Fruit fly (Drosophila melanogaster) whole organism, embryonic: ENCODE data around the gene ksr.

Experiments used
- Ada2b ChIP-seq: fragments of 200-800 bp; sonication (Bioruptor generic); IDR thresholded peaks from 2 replicates; pipeline ENCODE4 v1.3.6; 2022; ENCODE audit warnings: missing biosample characterization, missing genetic modification characterization
- Aef1 ChIP-seq: fragments of 200-800 bp; sonication (Bioruptor generic); IDR thresholded peaks from 3 replicates; pipeline ENCODE4 v1.3.6; 2022; ENCODE audit warnings: missing biosample characterization, missing genetic modification characterization
- BEAF-32 ChIP-seq: fragments of 200-800 bp; sonication (Bioruptor generic); optimal IDR thresholded peaks from 3 replicates; lab custom pipeline; 2017; ENCODE audit warnings: missing biosample characterization, missing genetic modification characterization, mild to moderate bottlenecking, moderate library complexity, missing genetic modification reagents
- Blimp-1 ChIP-seq: fragments of 200-800 bp; sonication (Bioruptor generic); optimal IDR thresholded peaks from 3 replicates; lab custom pipeline; 2018; ENCODE audit warnings: missing biosample characterization, missing genetic modification characterization, mild to moderate bottlenecking, moderate library complexity, missing genetic modification reagents
- CG10274 ChIP-seq: fragments of 200-800 bp; sonication (Bioruptor generic); optimal IDR thresholded peaks from 3 replicates; lab custom pipeline; 2017; ENCODE audit warnings: missing biosample characterization, mild to moderate bottlenecking, missing genetic modification characterization
- CG10543 ChIP-seq: fragments of 200-800 bp; sonication (Bioruptor generic); optimal IDR thresholded peaks from 3 replicates; lab custom pipeline; 2017; ENCODE audit warnings: missing biosample characterization, mild to moderate bottlenecking, missing genetic modification characterization, moderate library complexity
- CG11456 ChIP-seq: fragments of 200-800 bp; sonication (Bioruptor generic); IDR thresholded peaks from 3 replicates; pipeline ENCODE4 v1.3.6; 2022; ENCODE audit warnings: missing biosample characterization, missing genetic modification characterization
- CG11723 ChIP-seq: fragments of 200-800 bp; sonication (Bioruptor generic); optimal IDR thresholded peaks from 2 replicates; lab custom pipeline; 2017; ENCODE audit warnings: missing biosample characterization, mild to moderate bottlenecking, missing genetic modification characterization
- CG12219 ChIP-seq: fragments of 200-800 bp; sonication (Bioruptor generic); optimal IDR thresholded peaks from 3 replicates; lab custom pipeline; 2018; ENCODE audit warnings: missing biosample characterization, mild to moderate bottlenecking, missing genetic modification characterization
- CG12942 ChIP-seq: fragments of 200-800 bp; sonication (Bioruptor generic); optimal IDR thresholded peaks from 3 replicates; lab custom pipeline; 2016; ENCODE audit warnings: missing biosample characterization, missing genetic modification characterization
- CG14667 ChIP-seq: fragments of 200-800 bp; sonication (Bioruptor generic); IDR thresholded peaks from 2 replicates; pipeline ENCODE4 v1.3.6; 2022; ENCODE audit warnings: missing biosample characterization, missing genetic modification characterization
- CG15514 ChIP-seq: fragments of 200-800 bp; sonication (Bioruptor generic); optimal IDR thresholded peaks from 3 replicates; lab custom pipeline; 2017; ENCODE audit warnings: missing biosample characterization, missing genetic modification characterization, mild to moderate bottlenecking, moderate library complexity, missing genetic modification reagents
- CG17829 ChIP-seq: fragments of 200-800 bp; optimal IDR thresholded peaks from 2 replicates; lab custom pipeline; 2019; ENCODE audit warnings: missing biosample characterization, mild to moderate bottlenecking, missing genetic modification characterization, moderate library complexity
- CG31441 ChIP-seq: fragments of 200-800 bp; sonication (Bioruptor generic); IDR thresholded peaks from 2 replicates; pipeline ENCODE4 v1.3.6; 2022; ENCODE audit warnings: missing biosample characterization, missing genetic modification characterization
- CG3281 ChIP-seq: fragments of 200-800 bp; sonication (Bioruptor generic); optimal IDR thresholded peaks from 3 replicates; lab custom pipeline; 2017; ENCODE audit warnings: missing biosample characterization, mild to moderate bottlenecking, missing genetic modification characterization
- CG33557 ChIP-seq: fragments of 200-800 bp; sonication (Bioruptor generic); optimal IDR thresholded peaks from 2 replicates; lab custom pipeline; 2019; ENCODE audit warnings: missing biosample characterization, mild to moderate bottlenecking, missing genetic modification characterization, moderate library complexity
- CG7963 ChIP-seq: fragments of 200-800 bp; sonication (Bioruptor generic); IDR thresholded peaks from 3 replicates; pipeline ENCODE4 v1.3.6; 2022; ENCODE audit warnings: missing biosample characterization, missing genetic modification characterization; ENCODE audit not compliant: partially characterized antibody
- CkIIα-i1 ChIP-seq: fragments of 200-800 bp; sonication (Bioruptor generic); IDR thresholded peaks from 2 replicates; pipeline ENCODE4 v1.3.6; 2022; ENCODE audit warnings: missing biosample characterization, missing genetic modification characterization
- Dbx ChIP-seq: fragments of 200-800 bp; sonication (Bioruptor generic); IDR thresholded peaks from 3 replicates; pipeline ENCODE4 v1.3.6; 2022; ENCODE audit warnings: missing biosample characterization, missing genetic modification characterization
- Ets65A ChIP-seq: fragments of 200-800 bp; sonication (Bioruptor generic); peaks from one replicate; lab custom pipeline; 2016; ENCODE audit warnings: missing biosample characterization, missing genetic modification characterization
- Fer2 ChIP-seq: fragments of 200-800 bp; sonication (Bioruptor generic); optimal IDR thresholded peaks from 2 replicates; lab custom pipeline; 2018; ENCODE audit warnings: missing biosample characterization, mild to moderate bottlenecking, missing genetic modification characterization, moderate library complexity
- HHEX ChIP-seq: fragments of 200-800 bp; sonication (Bioruptor generic); optimal IDR thresholded peaks from 3 replicates; lab custom pipeline; 2017; ENCODE audit warnings: missing biosample characterization, mild to moderate bottlenecking, missing genetic modification characterization, missing genetic modification reagents
- Pdp1 ChIP-seq, 2 experiments: fragments of 200-800 bp; sonication (Bioruptor generic); optimal IDR thresholded peaks; 3 replicates each; lab custom pipeline; 2016; ENCODE audit warnings: missing biosample characterization in 2 of 2, missing genetic modification characterization in 2 of 2, mild to moderate bottlenecking in 1 of 2, moderate library complexity in 1 of 2
- TFAM ChIP-seq: fragments of 200-800 bp; sonication (Bioruptor generic); optimal IDR thresholded peaks from 2 replicates; lab custom pipeline; 2017; ENCODE audit warnings: missing biosample characterization, missing genetic modification characterization, inconsistent platforms
- YL-1 ChIP-seq: fragments of 200-800 bp; sonication (Bioruptor generic); optimal IDR thresholded peaks from 3 replicates; lab custom pipeline; 2017; ENCODE audit warnings: missing biosample characterization, mild to moderate bottlenecking, missing genetic modification characterization
- ara ChIP-seq: fragments of 200-800 bp; sonication (Bioruptor generic); IDR thresholded peaks from 2 replicates; pipeline ENCODE4 v1.3.6; 2022; ENCODE audit warnings: missing biosample characterization, missing genetic modification characterization
- ash1 ChIP-seq: fragments of 200-800 bp; sonication (Bioruptor generic); optimal IDR thresholded peaks from 2 replicates; lab custom pipeline; 2018; ENCODE audit warnings: missing biosample characterization, mild to moderate bottlenecking, missing genetic modification characterization
- bsh ChIP-seq, 2 experiments: fragments of 200-800 bp; sonication (Bioruptor generic); optimal IDR thresholded peaks; 2 replicates each; lab custom pipeline; 2017 to 2018; ENCODE audit warnings: mild to moderate bottlenecking in 2 of 2, missing biosample characterization in 2 of 2, missing genetic modification characterization in 2 of 2, moderate library complexity in 1 of 2
- chn ChIP-seq: fragments of 200-800 bp; sonication (Bioruptor generic); optimal IDR thresholded peaks from 2 replicates; lab custom pipeline; 2016; ENCODE audit warnings: missing biosample characterization, missing genetic modification characterization
- da ChIP-seq: fragments of 200-800 bp; sonication (Bioruptor generic); optimal IDR thresholded peaks from 2 replicates; lab custom pipeline; 2016; ENCODE audit warnings: missing biosample characterization, missing genetic modification characterization
- exex ChIP-seq: fragments of 200-800 bp; sonication (Bioruptor generic); optimal IDR thresholded peaks from 4 replicates; lab custom pipeline; 2018; ENCODE audit warnings: missing biosample characterization, mild to moderate bottlenecking, missing genetic modification characterization, moderate library complexity
- grn ChIP-seq: fragments of 200-800 bp; sonication (Bioruptor generic); optimal IDR thresholded peaks from 3 replicates; lab custom pipeline; 2017; ENCODE audit warnings: missing biosample characterization, missing genetic modification characterization
- gsb ChIP-seq: fragments of 200-800 bp; sonication (Bioruptor generic); IDR thresholded peaks from 2 replicates; pipeline ENCODE4 v1.3.6; 2022; ENCODE audit warnings: missing biosample characterization, missing genetic modification characterization
- jumu ChIP-seq: fragments of 200-800 bp; sonication (Bioruptor generic); optimal IDR thresholded peaks from 3 replicates; lab custom pipeline; 2016; ENCODE audit warnings: missing biosample characterization, missing genetic modification characterization
- kni ChIP-seq: fragments of 200-800 bp; sonication (Bioruptor generic); optimal IDR thresholded peaks from 3 replicates; lab custom pipeline; 2017; ENCODE audit warnings: mild to moderate bottlenecking, missing biosample characterization, missing genetic modification reagents, missing genetic modification characterization
- lab ChIP-seq: fragments of 200-800 bp; sonication (Bioruptor generic); optimal IDR thresholded peaks from 3 replicates; lab custom pipeline; 2017; ENCODE audit warnings: missing biosample characterization, missing genetic modification characterization, mild to moderate bottlenecking, moderate library complexity, missing genetic modification reagents
- mam ChIP-seq: fragments of 200-800 bp; sonication (Bioruptor generic); optimal IDR thresholded peaks from 3 replicates; lab custom pipeline; 2016; ENCODE audit warnings: missing biosample characterization, missing genetic modification characterization
- nerfin-2 ChIP-seq: fragments of 200-800 bp; sonication (Bioruptor generic); IDR thresholded peaks from 2 replicates; pipeline ENCODE4 v1.3.6; 2022; ENCODE audit warnings: missing biosample characterization, missing genetic modification characterization; ENCODE audit not compliant: partially characterized antibody
- onecut ChIP-seq: fragments of 200-800 bp; sonication (Bioruptor generic); IDR thresholded peaks from 2 replicates; pipeline ENCODE4 v1.3.6; 2022; ENCODE audit warnings: missing biosample characterization, missing genetic modification characterization
- pan ChIP-seq, 4 experiments: fragments of >200 bp in 3 of 4; fragments of 200-800 bp in 1 of 4; sonication (Bioruptor generic) in 1 of 4; optimal IDR thresholded peaks in 3 of 4; IDR thresholded peaks in 1 of 4; 2 replicates each; pipeline versions ENCODE4 v1.3.6 to Lab custom; 2017 to 2022; ENCODE audit warnings: missing biosample characterization in 2 of 4, missing genetic modification characterization in 2 of 4, mixed read lengths in 1 of 4
- pho ChIP-seq: fragments of 200-800 bp; sonication (Bioruptor generic); optimal IDR thresholded peaks from 2 replicates; lab custom pipeline; 2016; ENCODE audit warnings: missing biosample characterization, missing genetic modification characterization
- sens-2 ChIP-seq: fragments of 200-800 bp; sonication (Bioruptor generic); IDR thresholded peaks from 2 replicates; pipeline ENCODE4 v1.3.6; 2022; ENCODE audit warnings: missing biosample characterization, missing genetic modification characterization
- seq ChIP-seq: fragments of 200-800 bp; sonication (Bioruptor generic); IDR thresholded peaks from 2 replicates; pipeline ENCODE4 v1.3.6; 2022; ENCODE audit warnings: missing biosample characterization, missing genetic modification characterization
- sim ChIP-seq: fragments of 200-800 bp; sonication (Bioruptor generic); IDR thresholded peaks from 2 replicates; pipeline ENCODE4 v1.3.6; 2022; ENCODE audit warnings: missing biosample characterization, missing genetic modification characterization
- sima ChIP-seq: fragments of 200-800 bp; sonication (Bioruptor generic); optimal IDR thresholded peaks from 2 replicates; lab custom pipeline; 2016; ENCODE audit warnings: missing biosample characterization, missing genetic modification characterization
- so ChIP-seq: fragments of 200-800 bp; sonication (Bioruptor generic); IDR thresholded peaks from 3 replicates; pipeline ENCODE4 v1.3.6; 2022; ENCODE audit warnings: missing biosample characterization, missing genetic modification characterization
- ssp ChIP-seq: fragments of 200-800 bp; sonication (Bioruptor generic); IDR thresholded peaks from 2 replicates; pipeline ENCODE4 v1.3.6; 2022; ENCODE audit warnings: missing biosample characterization, missing genetic modification characterization
- stc ChIP-seq: fragments of 200-800 bp; sonication (Bioruptor generic); IDR thresholded peaks from 2 replicates; pipeline ENCODE4 v1.3.6; 2022; ENCODE audit warnings: missing biosample characterization, missing genetic modification characterization
- unc-4 ChIP-seq: fragments of 200-800 bp; sonication (Bioruptor generic); IDR thresholded peaks from 2 replicates; pipeline ENCODE4 v1.3.6; 2022; ENCODE audit warnings: missing biosample characterization, missing genetic modification characterization; ENCODE audit not compliant: partially characterized antibody
- zfh2 ChIP-seq: fragments of 200-800 bp; sonication (Bioruptor generic); optimal IDR thresholded peaks from 2 replicates; lab custom pipeline; 2016; ENCODE audit warnings: missing biosample characterization, missing genetic modification characterization

Gene ksr

dm6 chr3R:5483488-5484109 lies at the start of gene ksr (continued):
- TF ChIP-seq CG14667 (GFP tag; lab: Robert Waterston, UW) = no peak
- no peak for TF ChIP-seq unc-4 (GFP tag; lab: Robert Waterston, UW)
- no peak for TF ChIP-seq seq (GFP tag; lab: Robert Waterston, UW)
- no peak for TF ChIP-seq CG11723 (GFP tag; lab: Kevin White, UChicago)
- no peak for TF ChIP-seq Fer2 (tag; lab: Kevin White, UChicago)
- no peak; the same call in 1 of the 2 replicates for TF ChIP-seq CG31441 (GFP tag; lab: Robert Waterston, UW)
- no peak for TF ChIP-seq Blimp-1 (GFP tag; lab: Kevin White, UChicago)
- peak; percentile 19 for TF ChIP-seq CG15514 (GFP tag; lab: Kevin White, UChicago)
- TF ChIP-seq Pdp1 (GFP tag; optimal IDR thresholded peaks at IDR 0.05; lab: Kevin White, UChicago) = no peak
- TF ChIP-seq ara = no peak
- no peak for TF ChIP-seq CG33557 (GFP tag; lab: Kevin White, UChicago)
- peak; percentile 84 for TF ChIP-seq Ets65A (GFP tag; lab: Kevin White, UChicago)
- no peak for TF ChIP-seq sima (GFP tag; lab: Kevin White, UChicago)
- no peak for TF ChIP-seq CG11456 (GFP tag; lab: Robert Waterston, UW)
- TF ChIP-seq mam = no peak
- TF ChIP-seq CkIIα-i1 (GFP tag; lab: Robert Waterston, UW) = no peak
- peak; percentile 86 for TF ChIP-seq YL-1
- no peak for TF ChIP-seq Ada2b (GFP tag; lab: Robert Waterston, UW)
- no peak for TF ChIP-seq CG12942
- TF ChIP-seq Aef1 = no peak
- TF ChIP-seq chn (GFP tag; lab: Kevin White, UChicago) = no peak
- no peak for TF ChIP-seq CG10543 (GFP tag; lab: Kevin White, UChicago)
- TF ChIP-seq onecut = peak; percentile 80
- TF ChIP-seq Dbx = no peak
- no peak for TF ChIP-seq nerfin-2 (GFP tag; lab: Robert Waterston, UW)
- no peak for TF ChIP-seq kni
- TF ChIP-seq gsb (GFP tag; lab: Robert Waterston, UW) = no peak
- no peak for TF ChIP-seq CG3281 (GFP tag; lab: Kevin White, UChicago)
- peak; percentile 64 for TF ChIP-seq CG17829 (tag; lab: Kevin White, UChicago)
- TF ChIP-seq grn (GFP tag; lab: Kevin White, UChicago) = no peak
- no peak for TF ChIP-seq pan (optimal IDR thresholded peaks at IDR 0.05; lab: Kevin White, UChicago)
- TF ChIP-seq pan (GFP tag; optimal IDR thresholded peaks at IDR 0.05 in 1 of 2, IDR thresholded peaks at IDR 0.05 in 1 of 2) = peak in 1 of 2 experiments; percentile 12
- no peak for TF ChIP-seq so (GFP tag; lab: Robert Waterston, UW)
- no peak for TF ChIP-seq ash1 (GFP tag; lab: Kevin White, UChicago)
- TF ChIP-seq sim = no peak
- TF ChIP-seq zfh2 (GFP tag; lab: Kevin White, UChicago) = no peak
- no peak for TF ChIP-seq pho (GFP tag; lab: Kevin White, UChicago)
- TF ChIP-seq ssp = peak; percentile 45
- TF ChIP-seq TFAM (GFP tag; lab: Kevin White, UChicago) = no peak
- TF ChIP-seq CG10274 (GFP tag; lab: Kevin White, UChicago) = no peak
- no peak for TF ChIP-seq BEAF-32
- TF ChIP-seq jumu = no peak
- 0 out of 3 replicates have a peak, but pooled peaks have one; percentile 6 for TF ChIP-seq CG7963
- TF ChIP-seq lab (GFP tag; lab: Kevin White, UChicago) = no peak
- no peak; the same call in 1 of the 2 replicates for TF ChIP-seq stc
- no peak for TF ChIP-seq HHEX (GFP tag; lab: Kevin White, UChicago)
- TF ChIP-seq CG12219 (GFP tag; lab: Kevin White, UChicago) = no peak
- no peak for TF ChIP-seq da (GFP tag; lab: Kevin White, UChicago)
- no peak for TF ChIP-seq exex
- TF ChIP-seq sens-2 = no peak
- TF ChIP-seq bsh (GFP tag; optimal IDR thresholded peaks at IDR 0.05; lab: Kevin White, UChicago) = peak in 1 of 2 experiments; percentile 9
